Worm (Caenorhabditis elegans) whole organism, L4 larva: ENCODE measurements around the gene wht-2.

ENCODE experiments used
- F37D6.2 ChIP-seq: sonication (generic microtip); optimal IDR thresholded peaks from 2 replicates; lab custom pipeline; 2016; ENCODE audit warnings: mild to moderate bottlenecking, missing genetic modification characterization, missing compliant biosample characterization
- F49E8.2 ChIP-seq: sonication (generic microtip); optimal IDR thresholded peaks from 2 replicates; lab custom pipeline; 2016; ENCODE audit warnings: missing compliant biosample characterization, mild to moderate bottlenecking, missing genetic modification characterization, borderline replicate concordance
- R02D3.7 ChIP-seq: fragments of 150-350 bp; sonication (generic microtip); optimal IDR thresholded peaks from 3 replicates; lab custom pipeline; 2014; ENCODE audit warnings: missing biosample characterization, missing genetic modification characterization
- T20F7.1 ChIP-seq: fragments of 200-800 bp; sonication (Bioruptor generic); optimal IDR thresholded peaks from 2 replicates; lab custom pipeline; 2018; ENCODE audit warnings: mild to moderate bottlenecking, missing genetic modification characterization, missing compliant biosample characterization
- aha-1 ChIP-seq: fragments of 150-350 bp; peaks from one replicate; lab custom pipeline; 2014; ENCODE audit warnings: missing biosample characterization, missing genetic modification characterization
- arid-1 ChIP-seq: fragments of 200-800 bp; sonication (Bioruptor generic); conservative IDR thresholded peaks from 2 replicates; pipeline ENCODE4 v1.3.6; 2022; ENCODE audit warnings: missing genetic modification reagents, missing genetic modification characterization, missing compliant biosample characterization
- ceh-20 ChIP-seq: fragments of 200-800 bp; sonication (Bioruptor generic); IDR thresholded peaks from 2 replicates; pipeline ENCODE4 v1.3.6; 2022; ENCODE audit warnings: missing genetic modification reagents, missing genetic modification characterization, missing compliant biosample characterization
- ceh-28 ChIP-seq: fragments of 150-350 bp; optimal IDR thresholded peaks from 2 replicates; lab custom pipeline; 2014; ENCODE audit warnings: missing biosample characterization, missing genetic modification reagents, missing genetic modification characterization
- ceh-44 ChIP-seq: fragments of 200-800 bp; sonication (Bioruptor generic); IDR thresholded peaks from 2 replicates; pipeline ENCODE4 v1.3.6; 2022; ENCODE audit warnings: missing genetic modification reagents, missing genetic modification characterization, missing compliant biosample characterization
- ceh-62 ChIP-seq: sonication (generic microtip); optimal IDR thresholded peaks from 2 replicates; lab custom pipeline; 2017; ENCODE audit warnings: missing biosample characterization, missing genetic modification characterization
- ces-1 ChIP-seq: fragments of 150-350 bp; sonication (generic microtip); optimal IDR thresholded peaks from 4 replicates; lab custom pipeline; 2014; ENCODE audit warnings: missing biosample characterization, missing genetic modification reagents, missing genetic modification characterization
- ctbp-1 ChIP-seq: fragments of 200-800 bp; sonication (Bioruptor generic); IDR thresholded peaks from 2 replicates; pipeline ENCODE4 v1.3.6; 2022; ENCODE audit warnings: missing genetic modification reagents, missing genetic modification characterization, missing compliant biosample characterization
- daf-12 ChIP-seq: fragments of 150-350 bp; optimal IDR thresholded peaks from 2 replicates; lab custom pipeline; 2014; ENCODE audit warnings: missing biosample characterization, missing genetic modification reagents, missing genetic modification characterization
- daf-8 ChIP-seq: fragments of 200-800 bp; sonication (Bioruptor generic); IDR thresholded peaks from 2 replicates; pipeline ENCODE4 v1.3.6; 2022; ENCODE audit warnings: missing genetic modification characterization, missing compliant biosample characterization
- dmd-6 ChIP-seq: fragments of 200-800 bp; sonication (Bioruptor generic); IDR thresholded peaks from 2 replicates; pipeline ENCODE4 v1.3.6; 2022; ENCODE audit warnings: missing genetic modification reagents, missing genetic modification characterization, missing compliant biosample characterization
- dmd-9 ChIP-seq: fragments of 200-800 bp; sonication (Bioruptor generic); IDR thresholded peaks from 2 replicates; pipeline ENCODE4 v1.3.6; 2022; ENCODE audit warnings: missing genetic modification reagents, missing genetic modification characterization, missing compliant biosample characterization
- dpl-1 ChIP-seq: fragments of 150-350 bp; optimal IDR thresholded peaks from 2 replicates; lab custom pipeline; 2014; ENCODE audit warnings: missing biosample characterization, missing genetic modification reagents, missing genetic modification characterization
- dve-1 ChIP-seq: sonication (generic microtip); optimal IDR thresholded peaks from 2 replicates; lab custom pipeline; 2017; ENCODE audit warnings: antibody characterized with exemption, mild to moderate bottlenecking, missing genetic modification characterization, missing compliant biosample characterization; ENCODE audit not compliant: insufficient read depth
- fos-1 ChIP-seq: fragments of 150-350 bp; optimal IDR thresholded peaks from 2 replicates; lab custom pipeline; 2014; ENCODE audit warnings: missing biosample characterization, missing genetic modification characterization
- gei-8 ChIP-seq: fragments of 200-800 bp; sonication (Bioruptor generic); optimal IDR thresholded peaks from 2 replicates; lab custom pipeline; 2018; ENCODE audit warnings: mild to moderate bottlenecking, missing genetic modification characterization, missing compliant biosample characterization
- hif-1 ChIP-seq, 2 experiments: sonication (generic microtip); optimal IDR thresholded peaks; 2 replicates each; lab custom pipeline; 2016 to 2017; ENCODE audit warnings: missing compliant biosample characterization in 2 of 2, missing genetic modification characterization in 2 of 2, missing genetic modification reagents in 2 of 2, missing genotype in 2 of 2, mild to moderate bottlenecking in 1 of 2
- hlh-11 ChIP-seq: fragments of 200-800 bp; sonication (Bioruptor generic); optimal IDR thresholded peaks from 2 replicates; lab custom pipeline; 2018; ENCODE audit warnings: mild to moderate bottlenecking, missing genetic modification characterization, missing compliant biosample characterization
- hlh-30 ChIP-seq: sonication (generic microtip); optimal IDR thresholded peaks from 2 replicates; lab custom pipeline; 2017; ENCODE audit warnings: antibody characterized with exemption, mild to moderate bottlenecking, missing genetic modification characterization, missing compliant biosample characterization; ENCODE audit not compliant: insufficient read depth
- hmg-1.1 ChIP-seq: fragments of 200-800 bp; sonication (Bioruptor generic); IDR thresholded peaks from 2 replicates; pipeline ENCODE4 v1.3.6; 2022; ENCODE audit warnings: missing genetic modification reagents, missing genetic modification characterization, missing compliant biosample characterization
- lim-7 ChIP-seq: fragments of 200-800 bp; sonication (Bioruptor generic); IDR thresholded peaks from 2 replicates; pipeline ENCODE4 v1.3.6; 2022; ENCODE audit warnings: missing genetic modification characterization, missing compliant biosample characterization
- lin-1 ChIP-seq: fragments of 200-800 bp; sonication (Bioruptor generic); IDR thresholded peaks from 2 replicates; pipeline ENCODE4 v1.3.6; 2022; ENCODE audit warnings: missing genetic modification reagents, missing genetic modification characterization, missing compliant biosample characterization
- lin-13 ChIP-seq: fragments of 150-350 bp; optimal IDR thresholded peaks from 2 replicates; lab custom pipeline; 2014; ENCODE audit warnings: missing biosample characterization, missing genetic modification reagents, missing genetic modification characterization
- lin-15B ChIP-seq: fragments of 150-350 bp; sonication (generic microtip); optimal IDR thresholded peaks from 3 replicates; lab custom pipeline; 2014; ENCODE audit warnings: missing biosample characterization, missing genetic modification characterization
- lin-29 ChIP-seq: fragments of 200-800 bp; sonication (Bioruptor generic); IDR thresholded peaks from 2 replicates; pipeline ENCODE4 v1.3.6; 2022; ENCODE audit warnings: missing genetic modification reagents, missing genetic modification characterization, missing compliant biosample characterization
- lin-38 ChIP-seq: fragments of 200-800 bp; sonication (Bioruptor generic); IDR thresholded peaks from 2 replicates; pipeline ENCODE4 v1.3.6; 2022; ENCODE audit warnings: missing genetic modification reagents, missing genetic modification characterization, missing compliant biosample characterization
- lir-3 ChIP-seq: sonication (generic microtip); optimal IDR thresholded peaks from 2 replicates; lab custom pipeline; 2016; ENCODE audit warnings: mild to moderate bottlenecking, missing genetic modification characterization, missing compliant biosample characterization
- lsy-2 ChIP-seq, 2 experiments: fragments of 150-350 bp in 1 of 2; sonication (generic microtip) in 1 of 2; optimal IDR thresholded peaks; 2 replicates each; lab custom pipeline; 2014 to 2017; ENCODE audit warnings: missing biosample characterization in 2 of 2, missing genetic modification characterization in 2 of 2
- mdt-29 ChIP-seq: fragments of 200-800 bp; sonication (Bioruptor generic); IDR thresholded peaks from 2 replicates; pipeline ENCODE4 v1.3.6; 2022; ENCODE audit warnings: missing genetic modification reagents, missing genetic modification characterization, missing compliant biosample characterization
- mep-1 ChIP-seq: fragments of 150-350 bp; sonication (generic microtip); optimal IDR thresholded peaks from 3 replicates; lab custom pipeline; 2014; ENCODE audit warnings: missing biosample characterization, missing genetic modification characterization
- mxl-3 ChIP-seq: fragments of 200-800 bp; sonication (Bioruptor generic); optimal IDR thresholded peaks from 2 replicates; lab custom pipeline; 2018; ENCODE audit warnings: mild to moderate bottlenecking, missing genetic modification characterization, missing compliant biosample characterization
- nhr-237 ChIP-seq: sonication (generic microtip); optimal IDR thresholded peaks from 2 replicates; lab custom pipeline; 2017; ENCODE audit warnings: missing biosample characterization, missing genetic modification characterization
- nhr-28 ChIP-seq: fragments of 150-350 bp; optimal IDR thresholded peaks from 2 replicates; lab custom pipeline; 2014; ENCODE audit warnings: missing biosample characterization, missing genetic modification characterization
- nhr-48 ChIP-seq: sonication (generic microtip); optimal IDR thresholded peaks from 2 replicates; lab custom pipeline; 2016; ENCODE audit warnings: mild to moderate bottlenecking, missing genetic modification characterization, missing compliant biosample characterization
- nhr-77 ChIP-seq: fragments of 150-350 bp; optimal IDR thresholded peaks from 2 replicates; lab custom pipeline; 2014; ENCODE audit warnings: missing biosample characterization, missing genetic modification characterization
- rbr-2 ChIP-seq: sonication (generic microtip); optimal IDR thresholded peaks from 2 replicates; lab custom pipeline; 2016; ENCODE audit warnings: missing genotype, missing genetic modification characterization, missing compliant biosample characterization
- set-16 ChIP-seq: fragments of 200-800 bp; sonication (Bioruptor generic); IDR thresholded peaks from 2 replicates; pipeline ENCODE4 v1.3.6; 2022; ENCODE audit warnings: missing genetic modification reagents, missing genetic modification characterization, missing compliant biosample characterization
- snpc-1.2 ChIP-seq: fragments of 200-800 bp; sonication (Bioruptor generic); IDR thresholded peaks from 2 replicates; pipeline ENCODE4 v1.3.6; 2022; ENCODE audit warnings: missing genetic modification reagents, missing genetic modification characterization, missing compliant biosample characterization
- spr-3 ChIP-seq: fragments of 200-800 bp; sonication (Bioruptor generic); optimal IDR thresholded peaks from 2 replicates; lab custom pipeline; 2018; ENCODE audit warnings: mild to moderate bottlenecking, missing genetic modification characterization, missing compliant biosample characterization
- unc-39 ChIP-seq: sonication (generic microtip); optimal IDR thresholded peaks from 2 replicates; lab custom pipeline; 2017; ENCODE audit warnings: missing biosample characterization, missing genetic modification characterization
- unc-62 ChIP-seq, 3 experiments: fragments of 150-350 bp in 1 of 3; sonication (generic microtip); optimal IDR thresholded peaks in 2 of 3; peaks in 1 of 3; 1 replicate in 1 of 3; 2 replicates in 2 of 3; lab custom pipeline; 2014 to 2017; ENCODE audit warnings: missing biosample characterization in 3 of 3, missing genetic modification characterization in 3 of 3, missing genetic modification reagents in 3 of 3, missing genotype in 1 of 3
- zag-1 ChIP-seq: fragments of 150-350 bp; optimal IDR thresholded peaks from 2 replicates; lab custom pipeline; 2014; ENCODE audit warnings: missing biosample characterization, missing genetic modification characterization
- ztf-7 ChIP-seq: fragments of 150-350 bp; optimal IDR thresholded peaks from 2 replicates; lab custom pipeline; 2014; ENCODE audit warnings: missing biosample characterization, missing genetic modification characterization

The wht-2 gene

ce11 chrIV:11489610-11490339, 19.5 kb downstream of the wht-2 start (continued):
- TF ChIP-seq lin-15B (tag; lab: Kevin White, UChicago) (no peak), nhr-237 (tag; lab: Kevin White, UChicago) (no peak), lin-1 (0 out of 2 replicates have a peak, but pooled peaks have one; percentile 24), hlh-30 (peak; percentile 77), hmg-1.1 (GFP tag; lab: Robert Waterston, UW) (0 out of 2 replicates have a peak, but pooled peaks have one; percentile 18), spr-3 (GFP tag; lab: Kevin White, UChicago) (no peak), ctbp-1 (GFP tag; lab: Robert Waterston, UW) (no peak), R02D3.7 (tag; lab: Kevin White, UChicago) (no peak), T20F7.1 (no peak), F49E8.2 (tag; lab: Kevin White, UChicago) (no peak), ceh-28 (no peak), ceh-44 (GFP tag; lab: Robert Waterston, UW) (no peak), dve-1 (tag; lab: Kevin White, UChicago) (peak; percentile 33), lim-7 (GFP tag; lab: Robert Waterston, UW) (no peak), dmd-6 (GFP tag; lab: Robert Waterston, UW) (peak; percentile 32; the same call in 1 of the 2 replicates), mxl-3 (peak; percentile 52), ceh-62 (no peak), unc-62 (GFP tag; optimal IDR thresholded peaks at IDR 0.05 in 1 of 2; lab: Kevin White, UChicago) (peak in 1 of 2 experiments; percentile 95), unc-62 (tag; optimal IDR thresholded peaks at IDR 0.05; lab: Kevin White, UChicago) (no peak), dpl-1 (GFP tag; lab: Kevin White, UChicago) (peak; percentile 16), mep-1 (peak; percentile 69)
- TF ChIP-seq, all 104 proteins: peak for 18

- TF ChIP-seq nhr-48 (tag; lab: Kevin White, UChicago), result peak; percentile 72
- peak in 1 of 2 experiments; percentile 46 for TF ChIP-seq lsy-2 (tag; optimal IDR thresholded peaks at IDR 0.05; lab: Kevin White, UChicago)
- no peak for TF ChIP-seq daf-12 (tag; lab: Kevin White, UChicago)
- TF ChIP-seq mep-1, result peak; percentile 12
- no peak for TF ChIP-seq lin-15B (tag; lab: Kevin White, UChicago)
- no peak for TF ChIP-seq ces-1 (GFP tag; lab: Kevin White, UChicago)
- no peak for TF ChIP-seq lin-13
- TF ChIP-seq mxl-3, result no peak
- no peak for TF ChIP-seq F37D6.2 (tag; lab: Kevin White, UChicago)
- no peak for TF ChIP-seq snpc-1.2 (GFP tag; lab: Robert Waterston, UW)
- no peak for TF ChIP-seq arid-1 (GFP tag; lab: Robert Waterston, UW)
- no peak for TF ChIP-seq ceh-28
- 0 out of 2 replicates have a peak, but pooled peaks have one; percentile 25 for TF ChIP-seq hmg-1.1 (GFP tag; lab: Robert Waterston, UW)
- TF ChIP-seq gei-8 (GFP tag; lab: Kevin White, UChicago), result no peak
- no peak for TF ChIP-seq aha-1 (tag; lab: Kevin White, UChicago)
- no peak for TF ChIP-seq unc-39
- TF ChIP-seq T20F7.1, result no peak
- no peak for TF ChIP-seq lir-3 (tag; lab: Kevin White, UChicago)
- no peak for TF ChIP-seq zag-1 (tag; lab: Kevin White, UChicago)
- no peak for TF ChIP-seq set-16 (GFP tag; lab: Robert Waterston, UW)
- no peak for TF ChIP-seq hif-1 (tag; optimal IDR thresholded peaks at IDR 0.05; lab: Kevin White, UChicago)
- no peak for TF ChIP-seq ztf-7 (tag; lab: Kevin White, UChicago)
- TF ChIP-seq lin-29, result no peak
- no peak for TF ChIP-seq rbr-2 (tag; lab: Kevin White, UChicago)
- no peak for TF ChIP-seq ceh-20 (GFP tag; lab: Robert Waterston, UW)
- no peak for TF ChIP-seq fos-1 (tag; lab: Kevin White, UChicago)
- no peak for TF ChIP-seq spr-3 (GFP tag; lab: Kevin White, UChicago)
- peak; percentile 92 for TF ChIP-seq nhr-28 (tag; lab: Kevin White, UChicago)
- no peak for TF ChIP-seq dmd-9 (GFP tag; lab: Robert Waterston, UW)
- no peak for TF ChIP-seq nhr-237 (tag; lab: Kevin White, UChicago)
- TF ChIP-seq daf-8 (GFP tag; lab: Robert Waterston, UW), result no peak
- TF ChIP-seq nhr-77 (tag; lab: Kevin White, UChicago), result no peak
- TF ChIP-seq mdt-29 (GFP tag; lab: Robert Waterston, UW), result no peak
- 0 out of 2 replicates have a peak, but pooled peaks have one; percentile 19 for TF ChIP-seq lin-38 (GFP tag; lab: Robert Waterston, UW)
- peak; percentile 82 for TF ChIP-seq hlh-11 (tag; lab: Kevin White, UChicago)
- TF ChIP-seq F49E8.2 (tag; lab: Kevin White, UChicago), result no peak
These were observed 21.2 kb downstream of the wht-2 start for ce11 chrIV:11491422-11491821.
